Fruit fly (Drosophila melanogaster) whole organism, embryonic: Measurements from ENCODE around the gene Rbf2.

Source experiments
- Ada2b ChIP-seq: fragments of 200-800 bp; sonication (Bioruptor generic); IDR thresholded peaks from 2 replicates; pipeline ENCODE4 v1.3.6; 2022; ENCODE audit warnings: missing biosample characterization, missing genetic modification characterization
- Awh ChIP-seq: fragments of 200-800 bp; sonication (Bioruptor generic); IDR thresholded peaks from 2 replicates; pipeline ENCODE4, ENCODE4 v1.3.6; 2022; ENCODE audit warnings: missing biosample characterization, missing genetic modification characterization
- Bdp1 ChIP-seq: fragments of 200-800 bp; sonication (Bioruptor generic); optimal IDR thresholded peaks from 3 replicates; lab custom pipeline; 2016; ENCODE audit warnings: missing biosample characterization, missing genetic modification characterization
- CG10366 ChIP-seq: fragments of 200-800 bp; sonication (Bioruptor generic); IDR thresholded peaks from 2 replicates; pipeline ENCODE4 v1.3.6; 2022; ENCODE audit warnings: missing biosample characterization, missing genetic modification characterization
- CG11247 ChIP-seq: fragments of 200-800 bp; sonication (Bioruptor generic); IDR thresholded peaks from 2 replicates; pipeline ENCODE4 v1.3.6; 2022; ENCODE audit warnings: missing biosample characterization, missing genetic modification characterization
- CG12155 ChIP-seq: fragments of 200-800 bp; sonication (Bioruptor generic); optimal IDR thresholded peaks from 3 replicates; lab custom pipeline; 2016; ENCODE audit warnings: missing biosample characterization, missing genetic modification characterization
- CG12391 ChIP-seq: fragments of 200-800 bp; sonication (Bioruptor generic); optimal IDR thresholded peaks from 3 replicates; lab custom pipeline; 2018; ENCODE audit warnings: missing biosample characterization, mild to moderate bottlenecking, missing genetic modification characterization, moderate library complexity
- CG12659 ChIP-seq: fragments of 200-800 bp; sonication (Bioruptor generic); optimal IDR thresholded peaks from 3 replicates; lab custom pipeline; 2017; ENCODE audit warnings: mild to moderate bottlenecking, missing biosample characterization, missing genetic modification reagents, missing genetic modification characterization
- CG1603 ChIP-seq: fragments of 200-800 bp; sonication (Bioruptor generic); optimal IDR thresholded peaks from 2 replicates; lab custom pipeline; 2019; ENCODE audit warnings: missing biosample characterization, mild to moderate bottlenecking, missing genetic modification characterization, moderate library complexity
- CG17328 ChIP-seq: fragments of 200-800 bp; sonication (Bioruptor generic); IDR thresholded peaks from 2 replicates; pipeline ENCODE4 v1.3.6; 2022; ENCODE audit warnings: missing biosample characterization, missing genetic modification characterization
- CG17568 ChIP-seq: fragments of 200-800 bp; sonication (Bioruptor generic); optimal IDR thresholded peaks from 2 replicates; lab custom pipeline; 2018; ENCODE audit warnings: missing biosample characterization, mild to moderate bottlenecking, missing genetic modification characterization, moderate library complexity
- CG30403 ChIP-seq: fragments of 200-800 bp; sonication (Bioruptor generic); optimal IDR thresholded peaks from 3 replicates; lab custom pipeline; 2016; ENCODE audit warnings: missing biosample characterization, missing genetic modification characterization
- CG31365 ChIP-seq: fragments of 200-800 bp; sonication (Bioruptor generic); optimal IDR thresholded peaks from 2 replicates; lab custom pipeline; 2018; ENCODE audit warnings: missing biosample characterization, mild to moderate bottlenecking, missing genetic modification characterization
- CG4360 ChIP-seq: fragments of 200-800 bp; sonication (Bioruptor generic); IDR thresholded peaks from 2 replicates; pipeline ENCODE4 v1.3.6; 2022; ENCODE audit warnings: missing biosample characterization, missing genetic modification characterization
- CG4730 ChIP-seq: fragments of 200-800 bp; sonication (Bioruptor generic); IDR thresholded peaks from 2 replicates; pipeline ENCODE4 v1.3.6; 2022; ENCODE audit warnings: missing biosample characterization, missing genetic modification characterization
- CG6175 ChIP-seq: fragments of 200-800 bp; sonication (Bioruptor generic); IDR thresholded peaks from 3 replicates; pipeline ENCODE4 v1.3.6; 2022; ENCODE audit warnings: missing biosample characterization, missing genetic modification characterization
- CG6791 ChIP-seq: fragments of 200-800 bp; sonication (Bioruptor generic); IDR thresholded peaks from 3 replicates; pipeline ENCODE4 v1.3.6; 2022; ENCODE audit warnings: missing biosample characterization, missing genetic modification characterization; ENCODE audit not compliant: partially characterized antibody
- CG8924 ChIP-seq: fragments of 200-800 bp; optimal IDR thresholded peaks from 3 replicates; lab custom pipeline; 2019; ENCODE audit warnings: missing biosample characterization, mild to moderate bottlenecking, missing genetic modification characterization, moderate library complexity
- CG9817 ChIP-seq: fragments of 200-800 bp; sonication (Bioruptor generic); optimal IDR thresholded peaks from 2 replicates; lab custom pipeline; 2018; ENCODE audit warnings: missing biosample characterization, mild to moderate bottlenecking, missing genetic modification characterization, moderate library complexity
- CG9932 ChIP-seq: fragments of 200-800 bp; sonication (Bioruptor generic); IDR thresholded peaks from 2 replicates; pipeline ENCODE4 v1.3.6; 2022; ENCODE audit warnings: missing biosample characterization, missing genetic modification characterization
- Dip3 ChIP-seq: fragments of 200-800 bp; sonication (Bioruptor generic); optimal IDR thresholded peaks from 3 replicates; lab custom pipeline; 2016; ENCODE audit warnings: missing biosample characterization, missing genetic modification characterization
- E2f2 ChIP-seq: fragments of 200-800 bp; sonication (Bioruptor generic); IDR thresholded peaks from 2 replicates; pipeline ENCODE4 v1.3.6; 2022; ENCODE audit warnings: missing biosample characterization, missing genetic modification characterization
- Eip74EF ChIP-seq, 2 experiments: fragments of 200-800 bp in 1 of 2; fragments of >200 bp in 1 of 2; sonication (Bioruptor generic) in 1 of 2; optimal IDR thresholded peaks; 2 replicates each; lab custom pipeline; 2017 to 2019; ENCODE audit warnings: missing biosample characterization in 2 of 2, missing genetic modification characterization in 2 of 2, mild to moderate bottlenecking in 1 of 2, moderate library complexity in 1 of 2
- Fer3 ChIP-seq: fragments of 200-800 bp; sonication (Bioruptor generic); optimal IDR thresholded peaks from 2 replicates; lab custom pipeline; 2018; ENCODE audit warnings: missing biosample characterization, mild to moderate bottlenecking, missing genetic modification characterization, moderate library complexity
- GATAe ChIP-seq: fragments of 200-800 bp; sonication (Bioruptor generic); conservative IDR thresholded peaks from 2 replicates; pipeline ENCODE4 v1.3.6; 2022; ENCODE audit warnings: missing biosample characterization, missing genetic modification characterization
- Hr51 ChIP-seq, 2 experiments: fragments of 200-800 bp; sonication (Bioruptor generic); optimal IDR thresholded peaks; 2 replicates in 1 of 2; 3 replicates in 1 of 2; lab custom pipeline; 2016 to 2018; ENCODE audit warnings: missing biosample characterization in 2 of 2, missing genetic modification characterization in 2 of 2, mild to moderate bottlenecking in 1 of 2, moderate library complexity in 1 of 2
- Kr ChIP-seq: fragments of 200-800 bp; sonication (Bioruptor generic); optimal IDR thresholded peaks from 2 replicates; lab custom pipeline; 2017; ENCODE audit warnings: missing biosample characterization, mild to moderate bottlenecking, missing genetic modification characterization
- Lhr ChIP-seq: fragments of 200-800 bp; sonication (Bioruptor generic); optimal IDR thresholded peaks from 3 replicates; lab custom pipeline; 2017; ENCODE audit warnings: mild to moderate bottlenecking, missing biosample characterization, missing genetic modification reagents, missing genetic modification characterization
- Lim3 ChIP-seq: fragments of 200-800 bp; sonication (Bioruptor generic); IDR thresholded peaks from 2 replicates; pipeline ENCODE4 v1.3.6; 2022; ENCODE audit warnings: missing biosample characterization, missing genetic modification characterization
- NFAT ChIP-seq: fragments of 200-800 bp; sonication (Bioruptor generic); IDR thresholded peaks from 2 replicates; pipeline ENCODE4 v1.3.6; 2022; ENCODE audit warnings: missing biosample characterization, missing genetic modification characterization
- PHDP ChIP-seq: fragments of 200-800 bp; sonication (Bioruptor generic); optimal IDR thresholded peaks from 3 replicates; lab custom pipeline; 2018; ENCODE audit warnings: missing biosample characterization, mild to moderate bottlenecking, missing genetic modification characterization, moderate library complexity
- Pdp1 ChIP-seq, 2 experiments: fragments of 200-800 bp; sonication (Bioruptor generic); optimal IDR thresholded peaks; 3 replicates each; lab custom pipeline; 2016; ENCODE audit warnings: missing biosample characterization in 2 of 2, missing genetic modification characterization in 2 of 2, mild to moderate bottlenecking in 1 of 2, moderate library complexity in 1 of 2
- bbx ChIP-seq: fragments of 200-800 bp; sonication (Bioruptor generic); IDR thresholded peaks from 2 replicates; pipeline ENCODE4 v1.3.6; 2022; ENCODE audit warnings: missing biosample characterization, missing genetic modification characterization; ENCODE audit not compliant: partially characterized antibody
- bsh ChIP-seq, 2 experiments: fragments of 200-800 bp; sonication (Bioruptor generic); optimal IDR thresholded peaks; 2 replicates each; lab custom pipeline; 2017 to 2018; ENCODE audit warnings: mild to moderate bottlenecking in 2 of 2, missing biosample characterization in 2 of 2, missing genetic modification characterization in 2 of 2, moderate library complexity in 1 of 2
- exex ChIP-seq: fragments of 200-800 bp; sonication (Bioruptor generic); optimal IDR thresholded peaks from 4 replicates; lab custom pipeline; 2018; ENCODE audit warnings: missing biosample characterization, mild to moderate bottlenecking, missing genetic modification characterization, moderate library complexity
- hb ChIP-seq: fragments of 200-800 bp; sonication (Bioruptor generic); IDR thresholded peaks from 3 replicates; pipeline ENCODE4 v1.3.6; 2022; ENCODE audit warnings: missing biosample characterization, missing genetic modification characterization; ENCODE audit not compliant: partially characterized antibody
- inv ChIP-seq: fragments of 200-800 bp; sonication (Bioruptor generic); IDR thresholded peaks from 2 replicates; pipeline ENCODE4 v1.3.6; 2022; ENCODE audit warnings: missing biosample characterization, missing genetic modification characterization; ENCODE audit not compliant: partially characterized antibody
- jigr1 ChIP-seq: fragments of 200-800 bp; sonication (Bioruptor generic); IDR thresholded peaks from 3 replicates; pipeline ENCODE4 v1.3.6; 2022; ENCODE audit warnings: missing biosample characterization, missing genetic modification characterization
- lab ChIP-seq: fragments of 200-800 bp; sonication (Bioruptor generic); optimal IDR thresholded peaks from 3 replicates; lab custom pipeline; 2017; ENCODE audit warnings: missing biosample characterization, missing genetic modification characterization, mild to moderate bottlenecking, moderate library complexity, missing genetic modification reagents
- lilli ChIP-seq: fragments of 200-800 bp; sonication (Bioruptor generic); optimal IDR thresholded peaks from 3 replicates; lab custom pipeline; 2016; ENCODE audit warnings: missing biosample characterization, missing genetic modification characterization
- luna ChIP-seq: fragments of 200-800 bp; sonication (Bioruptor generic); optimal IDR thresholded peaks from 2 replicates; lab custom pipeline; 2016; ENCODE audit warnings: missing biosample characterization, missing genetic modification characterization
- nerfin-2 ChIP-seq: fragments of 200-800 bp; sonication (Bioruptor generic); IDR thresholded peaks from 2 replicates; pipeline ENCODE4 v1.3.6; 2022; ENCODE audit warnings: missing biosample characterization, missing genetic modification characterization; ENCODE audit not compliant: partially characterized antibody
- org-1 ChIP-seq: fragments of 200-800 bp; sonication (Bioruptor generic); optimal IDR thresholded peaks from 2 replicates; lab custom pipeline; 2017; ENCODE audit warnings: missing biosample characterization, missing genetic modification characterization
- otp ChIP-seq: fragments of 200-800 bp; sonication (Bioruptor generic); IDR thresholded peaks from 3 replicates; pipeline ENCODE4, ENCODE4 v1.3.6; 2022; ENCODE audit warnings: missing biosample characterization, missing genetic modification characterization
- pfk ChIP-seq: fragments of 200-800 bp; sonication (Bioruptor generic); optimal IDR thresholded peaks from 2 replicates; lab custom pipeline; 2018; ENCODE audit warnings: missing biosample characterization, mild to moderate bottlenecking, missing genetic modification characterization, moderate library complexity
- sens ChIP-seq: fragments of 200-800 bp; sonication (Bioruptor generic); peaks from one replicate; lab custom pipeline; 2016; ENCODE audit warnings: missing biosample characterization, missing genetic modification characterization
- slp2 ChIP-seq: fragments of 200-800 bp; sonication (Bioruptor generic); optimal IDR thresholded peaks from 2 replicates; lab custom pipeline; 2016; ENCODE audit warnings: missing biosample characterization, missing genetic modification characterization
- so ChIP-seq: fragments of 200-800 bp; sonication (Bioruptor generic); IDR thresholded peaks from 3 replicates; pipeline ENCODE4 v1.3.6; 2022; ENCODE audit warnings: missing biosample characterization, missing genetic modification characterization
- sug ChIP-seq: fragments of 200-800 bp; optimal IDR thresholded peaks from 2 replicates; lab custom pipeline; 2019; ENCODE audit warnings: missing biosample characterization, mild to moderate bottlenecking, missing genetic modification characterization, moderate library complexity
- tap ChIP-seq: fragments of 200-800 bp; optimal IDR thresholded peaks from 3 replicates; lab custom pipeline; 2019; ENCODE audit warnings: missing biosample characterization, mild to moderate bottlenecking, missing genetic modification characterization, moderate library complexity
- yki ChIP-seq: fragments of >200 bp; optimal IDR thresholded peaks from 3 replicates; lab custom pipeline; 2018

Gene Rbf2

dm6 chr3R:15927172-15927571 is 38.1 kb upstream of the Rbf2 start (continued):
- TF ChIP-seq slp2 (GFP tag; lab: Kevin White, UChicago) (no peak), org-1 (GFP tag; lab: Kevin White, UChicago) (peak; percentile 30), E2f2 (peak; percentile 22; the same call in 1 of the 2 replicates), CG9932 (GFP tag; lab: Robert Waterston, UW) (no peak), CG12659 (GFP tag; lab: Kevin White, UChicago) (peak; percentile 23), CG6791 (no peak), otp (GFP tag; lab: Robert Waterston, UW) (no peak), CG11247 (GFP tag; lab: Robert Waterston, UW) (no peak), CG10366 (GFP tag; lab: Robert Waterston, UW) (peak; percentile 29; the same call in 1 of the 2 replicates), tap (tag; lab: Kevin White, UChicago) (peak; percentile 12), PHDP (tag; lab: Kevin White, UChicago) (peak; percentile 49), yki (lab: Kevin White, UChicago) (no peak), Dip3 (no peak), CG9817 (tag; lab: Kevin White, UChicago) (peak; percentile 4), CG6175 (GFP tag; lab: Robert Waterston, UW) (no peak), CG17568 (peak; percentile 15), CG17328 (GFP tag; lab: Robert Waterston, UW) (no peak), luna (GFP tag; lab: Kevin White, UChicago) (no peak), nerfin-2 (GFP tag; lab: Robert Waterston, UW) (no peak), CG12155 (GFP tag; lab: Kevin White, UChicago) (no peak), Bdp1 (no peak), CG1603 (tag; lab: Kevin White, UChicago) (peak; percentile 31), lilli (GFP tag; lab: Kevin White, UChicago) (peak; percentile 28), hb (no peak), Lim3 (GFP tag; lab: Robert Waterston, UW) (no peak), Lhr (GFP tag; lab: Kevin White, UChicago) (no peak), so (GFP tag; lab: Robert Waterston, UW) (no peak), CG12391 (tag; lab: Kevin White, UChicago) (peak; percentile 38), Ada2b (peak; percentile 34; the same call in 1 of the 2 replicates), inv (no peak), bsh (GFP tag; optimal IDR thresholded peaks at IDR 0.05; lab: Kevin White, UChicago) (peak; percentile 7 to 28), NFAT (no peak), Awh (GFP tag; lab: Robert Waterston, UW) (no peak), CG4730 (no peak), lab (GFP tag; lab: Kevin White, UChicago) (peak; percentile 34), Kr (GFP tag; lab: Kevin White, UChicago) (no peak), GATAe (GFP tag; lab: Robert Waterston, UW) (no peak), Hr51 (GFP tag; optimal IDR thresholded peaks at IDR 0.05; lab: Kevin White, UChicago) (peak in 1 of 2 experiments; percentile 71), Fer3 (tag; lab: Kevin White, UChicago) (no peak), jigr1 (GFP tag; lab: Robert Waterston, UW) (no peak), bbx (GFP tag; lab: Robert Waterston, UW) (no peak), Pdp1 (GFP tag; optimal IDR thresholded peaks at IDR 0.05; lab: Kevin White, UChicago) (peak in 1 of 2 experiments; percentile 0), CG4360 (no peak), sens (peak; percentile 89), Eip74EF (GFP tag; optimal IDR thresholded peaks at IDR 0.05; lab: Kevin White, UChicago) (peak in 1 of 2 experiments; percentile 6), CG31365 (tag; lab: Kevin White, UChicago) (no peak), CG30403 (peak; percentile 48), sug (tag; lab: Kevin White, UChicago) (no peak), exex (tag; lab: Kevin White, UChicago) (no peak), pfk (GFP tag; lab: Kevin White, UChicago) (no peak), CG8924 (tag; lab: Kevin White, UChicago) (peak; percentile 41)
